Worm (Caenorhabditis elegans) whole organism, mixed stage, embryonic: Measurements from ENCODE around the gene clec-64.

Experiments used
- M03D4.4 ChIP-seq: sonication (generic microtip); optimal IDR thresholded peaks from 2 replicates; lab custom pipeline; 2017; ENCODE audit warnings: mild to moderate bottlenecking, missing genetic modification characterization, missing compliant biosample characterization
- bed-3 ChIP-seq: fragments of 200-800 bp; sonication (Bioruptor generic); optimal IDR thresholded peaks from 3 replicates; lab custom pipeline; 2018; ENCODE audit warnings: mild to moderate bottlenecking, missing genetic modification characterization, moderate library complexity, missing compliant biosample characterization
- blmp-1 ChIP-seq: fragments of 150-350 bp; optimal IDR thresholded peaks from 2 replicates; lab custom pipeline; 2014; ENCODE audit warnings: missing biosample characterization, missing genetic modification characterization
- ceh-39 ChIP-seq: fragments of 150-350 bp; optimal IDR thresholded peaks from 2 replicates; lab custom pipeline; 2014; ENCODE audit warnings: missing biosample characterization, missing genetic modification characterization
- ceh-83 ChIP-seq: fragments of 200-800 bp; sonication (Bioruptor generic); optimal IDR thresholded peaks from 2 replicates; lab custom pipeline; 2018; ENCODE audit warnings: mild to moderate bottlenecking, missing genetic modification characterization, missing compliant biosample characterization
- ces-1 ChIP-seq: fragments of 150-350 bp; optimal IDR thresholded peaks from 2 replicates; lab custom pipeline; 2014; ENCODE audit warnings: missing biosample characterization, missing genetic modification reagents, missing genetic modification characterization
- cnd-1 ChIP-seq: fragments of 200-800 bp; sonication (Bioruptor generic); optimal IDR thresholded peaks from 2 replicates; lab custom pipeline; 2018; ENCODE audit warnings: mild to moderate bottlenecking, missing genetic modification characterization, missing compliant biosample characterization
- drap-1 ChIP-seq: fragments of 200-800 bp; sonication (Bioruptor generic); optimal IDR thresholded peaks from 3 replicates; lab custom pipeline; 2018; ENCODE audit warnings: mild to moderate bottlenecking, missing genetic modification characterization, missing compliant biosample characterization
- elt-1 ChIP-seq: sonication (generic microtip); optimal IDR thresholded peaks from 2 replicates; lab custom pipeline; 2017; ENCODE audit warnings: missing genetic modification characterization, mild to moderate bottlenecking, missing compliant biosample characterization, antibody characterized with exemption, moderate library complexity, borderline replicate concordance; ENCODE audit not compliant: insufficient read depth
- elt-3 ChIP-seq: fragments of 150-350 bp; optimal IDR thresholded peaks from 2 replicates; lab custom pipeline; 2014; ENCODE audit warnings: missing biosample characterization, missing genetic modification characterization
- flh-1 ChIP-seq: fragments of 200-800 bp; sonication (Bioruptor generic); optimal IDR thresholded peaks from 2 replicates; lab custom pipeline; 2018; ENCODE audit warnings: mild to moderate bottlenecking, missing genetic modification characterization, moderate library complexity, missing compliant biosample characterization
- hlh-1 ChIP-seq: fragments of 150-350 bp; optimal IDR thresholded peaks from 2 replicates; lab custom pipeline; 2014; ENCODE audit warnings: missing biosample characterization, missing genetic modification reagents, missing genetic modification characterization
- lin-13 ChIP-seq: fragments of 150-350 bp; optimal IDR thresholded peaks from 2 replicates; lab custom pipeline; 2014; ENCODE audit warnings: missing biosample characterization, missing genetic modification characterization
- lin-32 ChIP-seq: fragments of 200-800 bp; sonication (Bioruptor generic); optimal IDR thresholded peaks from 2 replicates; lab custom pipeline; 2018; ENCODE audit warnings: mild to moderate bottlenecking, missing genetic modification characterization, missing compliant biosample characterization
- lsy-2 ChIP-seq: fragments of 150-350 bp; optimal IDR thresholded peaks from 2 replicates; lab custom pipeline; 2014; ENCODE audit warnings: missing biosample characterization, missing genetic modification characterization
- mab-5 ChIP-seq: fragments of 150-350 bp; optimal IDR thresholded peaks from 2 replicates; lab custom pipeline; 2014; ENCODE audit warnings: missing biosample characterization, missing genetic modification characterization
- mep-1 ChIP-seq: fragments of 150-350 bp; optimal IDR thresholded peaks from 2 replicates; lab custom pipeline; 2017; ENCODE audit warnings: missing biosample characterization, missing genetic modification reagents, missing genetic modification characterization, inconsistent platforms
- mls-2 ChIP-seq: sonication (generic microtip); optimal IDR thresholded peaks from 2 replicates; lab custom pipeline; 2016; ENCODE audit warnings: mild to moderate bottlenecking, missing genetic modification characterization, moderate library complexity, missing compliant biosample characterization
- nhr-12 ChIP-seq: fragments of 150-350 bp; optimal IDR thresholded peaks from 2 replicates; lab custom pipeline; 2014; ENCODE audit warnings: missing biosample characterization, missing genetic modification characterization
- nhr-2 ChIP-seq: fragments of 150-350 bp; optimal IDR thresholded peaks from 2 replicates; lab custom pipeline; 2014; ENCODE audit warnings: missing biosample characterization, missing genetic modification characterization
- nhr-237 ChIP-seq: fragments of 150-350 bp; optimal IDR thresholded peaks from 2 replicates; lab custom pipeline; 2014; ENCODE audit warnings: missing biosample characterization, missing genetic modification characterization
- nhr-28 ChIP-seq: fragments of 150-350 bp; optimal IDR thresholded peaks from 2 replicates; lab custom pipeline; 2014; ENCODE audit warnings: missing biosample characterization, missing genetic modification characterization
- nhr-76 ChIP-seq: sonication (generic microtip); optimal IDR thresholded peaks from 2 replicates; lab custom pipeline; 2017; ENCODE audit warnings: missing biosample characterization, missing genetic modification characterization
- pha-4 ChIP-seq: fragments of 150-350 bp; optimal IDR thresholded peaks from 2 replicates; lab custom pipeline; 2018; ENCODE audit warnings: missing biosample characterization, missing genetic modification reagents, missing genetic modification characterization
- sem-2 ChIP-seq: fragments of 200-800 bp; sonication (Bioruptor generic); optimal IDR thresholded peaks from 2 replicates; lab custom pipeline; 2018; ENCODE audit warnings: mild to moderate bottlenecking, missing genetic modification characterization, missing compliant biosample characterization
- snpc-4 ChIP-seq: fragments of 150-350 bp; optimal IDR thresholded peaks from 2 replicates; lab custom pipeline; 2014; ENCODE audit warnings: missing biosample characterization, missing genetic modification characterization
- sptf-1 ChIP-seq: sonication (generic microtip); optimal IDR thresholded peaks from 2 replicates; lab custom pipeline; 2017; ENCODE audit warnings: mild to moderate bottlenecking, missing genetic modification characterization, moderate library complexity, missing compliant biosample characterization
- tbx-8 ChIP-seq: fragments of 200-800 bp; sonication (Bioruptor generic); optimal IDR thresholded peaks from 2 replicates; lab custom pipeline; 2018; ENCODE audit warnings: mild to moderate bottlenecking, missing genetic modification characterization, moderate library complexity, missing compliant biosample characterization
- unc-120 ChIP-seq: sonication (generic microtip); optimal IDR thresholded peaks from 2 replicates; lab custom pipeline; 2017; ENCODE audit warnings: missing genetic modification characterization, missing compliant biosample characterization; ENCODE audit not compliant: poor library complexity, severe bottlenecking
- unc-62 ChIP-seq: fragments of 150-350 bp; optimal IDR thresholded peaks from 2 replicates; lab custom pipeline; 2014; ENCODE audit warnings: missing biosample characterization, missing genetic modification reagents, missing genetic modification characterization
- zip-8 ChIP-seq: fragments of 150-350 bp; optimal IDR thresholded peaks from 2 replicates; lab custom pipeline; 2014; ENCODE audit warnings: missing biosample characterization, missing genetic modification characterization
- ztf-11 ChIP-seq: fragments of 150-350 bp; optimal IDR thresholded peaks from 2 replicates; lab custom pipeline; 2014; ENCODE audit warnings: missing biosample characterization, missing genetic modification characterization

clec-64 gene

DNA sequence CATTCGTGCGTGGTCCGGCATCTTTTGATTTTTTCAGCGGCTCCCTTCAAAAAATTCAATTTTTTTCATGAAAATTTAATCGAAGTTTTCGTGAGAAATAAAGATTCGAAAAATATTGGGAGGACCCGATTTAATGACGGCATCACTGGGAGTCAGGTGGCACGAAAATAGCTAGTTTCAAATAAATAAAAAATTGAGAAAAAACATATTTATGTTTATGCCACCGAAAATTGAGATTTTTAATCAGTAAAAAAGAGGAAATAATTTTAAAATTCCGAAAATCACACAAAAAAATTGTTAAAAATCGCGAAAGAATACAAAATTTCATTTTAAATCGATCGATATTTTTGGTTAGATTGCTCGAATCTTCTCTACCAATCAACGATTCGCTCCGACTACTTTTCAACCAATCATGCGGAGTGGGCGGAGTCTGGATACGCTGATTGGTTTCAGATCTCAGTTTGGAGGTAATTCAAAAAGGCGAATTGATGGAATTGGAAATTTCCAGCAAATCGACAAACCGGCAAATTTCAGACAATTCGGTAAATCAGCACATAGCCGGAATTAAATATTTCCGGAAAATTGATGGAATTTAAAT lies 19.9 kb upstream of the clec-64 start, which contains the start of gene gsy-1:
Gene gsy-1, minus strand, starts transcription at position 51 of the 598 bp plus-strand sequence.
- no peak for TF ChIP-seq tbx-8 (GFP tag; lab: Kevin White, UChicago)

- TF ChIP-seq nhr-28 (tag; lab: Kevin White, UChicago) (no peak), cnd-1 (tag; lab: Kevin White, UChicago) (no peak), ces-1 (GFP tag; lab: Kevin White, UChicago) (no peak), nhr-237 (tag; lab: Kevin White, UChicago) (no peak), unc-120 (tag; lab: Kevin White, UChicago) (no peak), lsy-2 (tag; lab: Kevin White, UChicago) (no peak), bed-3 (GFP tag; lab: Kevin White, UChicago) (no peak), nhr-2 (tag; lab: Kevin White, UChicago) (no peak), ceh-83 (no peak), sem-2 (GFP tag; lab: Kevin White, UChicago) (no peak), nhr-12 (tag; lab: Kevin White, UChicago) (no peak), snpc-4 (tag; lab: Kevin White, UChicago) (no peak), elt-3 (no peak)
Measured at ce11 chrII:12878697-12879096, 19.3 kb upstream of the clec-64 start.

DNA sequence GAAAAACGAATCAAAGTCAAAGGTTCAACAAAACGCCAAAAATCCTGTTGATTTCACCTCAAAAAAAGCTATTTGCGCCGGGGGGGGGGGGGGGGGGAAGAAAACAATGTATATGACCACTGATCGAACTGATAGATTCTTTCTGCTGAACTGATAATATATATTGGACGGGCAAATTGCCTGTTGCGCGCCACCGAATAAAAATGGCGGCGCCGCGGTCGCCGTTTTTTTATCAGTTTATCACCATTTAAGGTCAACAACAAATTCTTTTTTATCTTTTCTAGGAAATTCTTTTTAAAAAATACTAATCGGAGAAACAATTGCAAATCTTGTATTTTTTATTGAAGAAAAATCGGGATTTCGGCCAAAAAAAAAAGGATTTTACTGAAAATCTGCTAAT lies 18.3 kb upstream of the clec-64 start:
- TF ChIP-seq pha-4 (tag; lab: Kevin White, UChicago) (no peak), mls-2 (tag; lab: Kevin White, UChicago) (no peak), M03D4.4 (no peak), mab-5 (no peak), lin-13 (tag; lab: Kevin White, UChicago) (no peak), ces-1 (GFP tag; lab: Kevin White, UChicago) (no peak), sem-2 (GFP tag; lab: Kevin White, UChicago) (no peak), ceh-39 (tag; lab: Kevin White, UChicago) (no peak), lsy-2 (tag; lab: Kevin White, UChicago) (no peak), unc-62 (GFP tag; lab: Kevin White, UChicago) (no peak), flh-1 (no peak), ztf-11 (tag; lab: Kevin White, UChicago) (no peak), mep-1 (no peak), unc-120 (tag; lab: Kevin White, UChicago) (no peak), nhr-76 (tag; lab: Kevin White, UChicago) (no peak), cnd-1 (tag; lab: Kevin White, UChicago) (no peak), tbx-8 (GFP tag; lab: Kevin White, UChicago) (no peak), hlh-1 (tag; lab: Kevin White, UChicago) (no peak)
- TF ChIP-seq, all 35 proteins: peak for 0

DNA sequence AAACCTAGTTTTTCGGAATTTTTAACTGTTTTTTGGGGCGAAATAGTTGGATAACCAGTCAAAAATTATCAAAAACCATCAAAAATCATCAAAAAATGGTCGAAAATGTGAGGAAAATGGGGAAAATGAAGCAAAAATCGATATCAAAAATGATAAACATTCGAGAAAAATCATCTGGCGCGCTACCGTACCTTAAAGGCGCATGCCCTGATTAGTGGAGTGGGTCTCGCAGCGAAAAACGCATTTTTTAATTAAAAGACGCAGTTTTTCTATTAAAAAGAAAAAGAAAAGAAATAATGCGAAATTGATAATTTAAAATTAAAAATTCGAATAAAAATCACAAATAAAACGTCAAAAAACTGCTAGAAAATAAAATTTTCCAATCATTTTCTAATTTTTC lies 17.6 kb upstream of the clec-64 start, which contains the start of gene F35C5.1:
Gene F35C5.1, plus strand, starts transcription at position 399 of the 400 bp plus-strand sequence.
- TF ChIP-seq blmp-1 (no peak), bed-3 (GFP tag; lab: Kevin White, UChicago) (no peak), snpc-4 (tag; lab: Kevin White, UChicago) (no peak), elt-3 (no peak), nhr-76 (tag; lab: Kevin White, UChicago) (no peak), unc-120 (tag; lab: Kevin White, UChicago) (no peak), nhr-28 (tag; lab: Kevin White, UChicago) (no peak), sem-2 (GFP tag; lab: Kevin White, UChicago) (no peak), ztf-11 (tag; lab: Kevin White, UChicago) (no peak), nhr-2 (tag; lab: Kevin White, UChicago) (no peak), unc-62 (GFP tag; lab: Kevin White, UChicago) (no peak), drap-1 (GFP tag; lab: Kevin White, UChicago) (no peak), sptf-1 (tag; lab: Kevin White, UChicago) (no peak), M03D4.4 (no peak), lin-32 (GFP tag; lab: Kevin White, UChicago) (no peak), ceh-83 (no peak), elt-1 (no peak), zip-8 (no peak), ceh-39 (tag; lab: Kevin White, UChicago) (no peak), flh-1 (no peak)
